Fruit fly (Drosophila melanogaster) whole organism, embryonic: ENCODE data around the gene CG6479.

Source experiments
- Aef1 ChIP-seq: fragments of 200-800 bp; sonication (Bioruptor generic); IDR thresholded peaks from 3 replicates; pipeline ENCODE4 v1.3.6; 2022; ENCODE audit warnings: missing biosample characterization, missing genetic modification characterization
- Antp ChIP-seq: fragments of 200-800 bp; sonication (Bioruptor generic); optimal IDR thresholded peaks from 3 replicates; lab custom pipeline; 2016; ENCODE audit warnings: missing biosample characterization, missing genetic modification characterization
- B-H1 ChIP-seq: fragments of 200-800 bp; sonication (Bioruptor generic); IDR thresholded peaks from 3 replicates; pipeline ENCODE4 v1.3.6; 2022; ENCODE audit warnings: missing biosample characterization, missing genetic modification characterization
- CG11696 ChIP-seq: fragments of 200-800 bp; sonication (Bioruptor generic); IDR thresholded peaks from 2 replicates; pipeline ENCODE4 v1.3.6; 2022; ENCODE audit warnings: missing biosample characterization, missing genetic modification characterization
- CG14710 ChIP-seq: fragments of 200-800 bp; sonication (Bioruptor generic); optimal IDR thresholded peaks from 3 replicates; lab custom pipeline; 2019; ENCODE audit warnings: missing biosample characterization, mild to moderate bottlenecking, missing genetic modification characterization, moderate library complexity
- CG14965 ChIP-seq: fragments of 200-800 bp; sonication (Bioruptor generic); optimal IDR thresholded peaks from 2 replicates; lab custom pipeline; 2016; ENCODE audit warnings: missing biosample characterization, missing genetic modification characterization, borderline replicate concordance
- CG15073 ChIP-seq: fragments of 200-800 bp; sonication (Bioruptor generic); optimal IDR thresholded peaks from 2 replicates; lab custom pipeline; 2016; ENCODE audit warnings: missing biosample characterization, missing genetic modification characterization
- CG15601 ChIP-seq: fragments of 200-800 bp; sonication (Bioruptor generic); optimal IDR thresholded peaks from 3 replicates; lab custom pipeline; 2019; ENCODE audit warnings: missing biosample characterization, mild to moderate bottlenecking, missing genetic modification characterization, moderate library complexity
- CG33213 ChIP-seq: fragments of 200-800 bp; sonication (Bioruptor generic); optimal IDR thresholded peaks from 3 replicates; lab custom pipeline; 2016; ENCODE audit warnings: missing biosample characterization, missing genetic modification characterization
- CG33557 ChIP-seq: fragments of 200-800 bp; sonication (Bioruptor generic); optimal IDR thresholded peaks from 2 replicates; lab custom pipeline; 2019; ENCODE audit warnings: missing biosample characterization, mild to moderate bottlenecking, missing genetic modification characterization, moderate library complexity
- CG3407 ChIP-seq: fragments of 200-800 bp; sonication (Bioruptor generic); optimal IDR thresholded peaks from 2 replicates; lab custom pipeline; 2018; ENCODE audit warnings: missing biosample characterization, mild to moderate bottlenecking, missing genetic modification characterization
- CG4424 ChIP-seq: fragments of 200-800 bp; sonication (Bioruptor generic); optimal IDR thresholded peaks from 3 replicates; lab custom pipeline; 2016; ENCODE audit warnings: missing biosample characterization, missing genetic modification characterization
- CG4854 ChIP-seq: fragments of 200-800 bp; sonication (Bioruptor generic); optimal IDR thresholded peaks from 2 replicates; lab custom pipeline; 2016; ENCODE audit warnings: missing biosample characterization, missing genetic modification characterization, inconsistent platforms
- CG6654 ChIP-seq: fragments of 200-800 bp; sonication (Bioruptor generic); optimal IDR thresholded peaks from 2 replicates; lab custom pipeline; 2017; ENCODE audit warnings: missing biosample characterization, mild to moderate bottlenecking, missing genetic modification characterization
- CG6765 ChIP-seq: fragments of 200-800 bp; sonication (Bioruptor generic); optimal IDR thresholded peaks from 3 replicates; lab custom pipeline; 2017; ENCODE audit warnings: missing biosample characterization, mild to moderate bottlenecking, missing genetic modification characterization
- CG7745 ChIP-seq: fragments of 200-800 bp; sonication (Bioruptor generic); optimal IDR thresholded peaks from 2 replicates; lab custom pipeline; 2018; ENCODE audit warnings: missing biosample characterization, mild to moderate bottlenecking, missing genetic modification characterization, moderate library complexity
- CG7928 ChIP-seq: fragments of 200-800 bp; sonication (Bioruptor generic); optimal IDR thresholded peaks from 2 replicates; lab custom pipeline; 2017; ENCODE audit warnings: missing biosample characterization, mild to moderate bottlenecking, missing genetic modification characterization
- CG7963 ChIP-seq: fragments of 200-800 bp; sonication (Bioruptor generic); IDR thresholded peaks from 3 replicates; pipeline ENCODE4 v1.3.6; 2022; ENCODE audit warnings: missing biosample characterization, missing genetic modification characterization; ENCODE audit not compliant: partially characterized antibody
- CG8765 ChIP-seq: fragments of 200-800 bp; sonication (Bioruptor generic); IDR thresholded peaks from 2 replicates; pipeline ENCODE4 v1.3.6; 2022; ENCODE audit warnings: missing biosample characterization, missing genetic modification characterization
- CG9437 ChIP-seq: fragments of 200-800 bp; sonication (Bioruptor generic); optimal IDR thresholded peaks from 2 replicates; lab custom pipeline; 2018; ENCODE audit warnings: missing biosample characterization, mild to moderate bottlenecking, missing genetic modification characterization
- CoRest ChIP-seq: fragments of 200-800 bp; sonication (Bioruptor generic); optimal IDR thresholded peaks from 3 replicates; lab custom pipeline; 2018; ENCODE audit warnings: missing biosample characterization, mild to moderate bottlenecking, missing genetic modification characterization, moderate library complexity
- Deaf1 ChIP-seq: fragments of 200-800 bp; optimal IDR thresholded peaks from 3 replicates; lab custom pipeline; 2019; ENCODE audit warnings: missing biosample characterization, mild to moderate bottlenecking, missing genetic modification characterization, moderate library complexity
- Dll ChIP-seq: fragments of 200-800 bp; sonication (Bioruptor generic); IDR thresholded peaks from 4 replicates; pipeline ENCODE4 v1.3.6; 2022; ENCODE audit warnings: missing biosample characterization, missing genetic modification characterization; ENCODE audit not compliant: partially characterized antibody
- Ets65A ChIP-seq: fragments of 200-800 bp; sonication (Bioruptor generic); peaks from one replicate; lab custom pipeline; 2016; ENCODE audit warnings: missing biosample characterization, missing genetic modification characterization
- H15 ChIP-seq: fragments of 200-800 bp; sonication (Bioruptor generic); IDR thresholded peaks from 3 replicates; pipeline ENCODE4 v1.3.6; 2022; ENCODE audit warnings: missing biosample characterization, missing genetic modification characterization
- Med ChIP-seq: fragments of 200-800 bp; sonication (Bioruptor generic); peaks from one replicate; lab custom pipeline; 2016; ENCODE audit warnings: missing biosample characterization, missing genetic modification characterization, mild to moderate bottlenecking, inconsistent platforms, moderate library complexity
- Myb ChIP-seq: fragments of 200-800 bp; sonication (Bioruptor generic); optimal IDR thresholded peaks from 2 replicates; lab custom pipeline; 2016; ENCODE audit warnings: missing biosample characterization, missing genetic modification characterization
- NC2β ChIP-seq: fragments of 200-800 bp; sonication (Bioruptor generic); optimal IDR thresholded peaks from 2 replicates; lab custom pipeline; 2016; ENCODE audit warnings: missing biosample characterization, missing genetic modification characterization
- Nf-YA ChIP-seq: fragments of 200-800 bp; sonication (Bioruptor generic); IDR thresholded peaks from 2 replicates; pipeline ENCODE4 v1.3.6; 2022; ENCODE audit warnings: missing biosample characterization, missing genetic modification characterization
- Ptx1 ChIP-seq: fragments of 200-800 bp; sonication (Bioruptor generic); IDR thresholded peaks from 2 replicates; pipeline ENCODE4 v1.3.6; 2022; ENCODE audit warnings: missing biosample characterization, missing genetic modification characterization
- Trl ChIP-seq, 3 experiments: fragments of >200 bp in 2 of 3; fragments of 200-800 bp in 1 of 3; sonication (Bioruptor generic) in 1 of 3; optimal IDR thresholded peaks; 2 replicates in 1 of 3; 3 replicates in 2 of 3; lab custom pipeline; 2016 to 2017; ENCODE audit warnings: missing biosample characterization in 1 of 3, missing genetic modification characterization in 1 of 3
- aop ChIP-seq: fragments of 200-800 bp; sonication (Bioruptor generic); IDR thresholded peaks from 2 replicates; pipeline ENCODE4 v1.3.6; 2022; ENCODE audit warnings: missing biosample characterization, missing genetic modification characterization
- ato ChIP-seq: fragments of 200-800 bp; sonication (Bioruptor generic); IDR thresholded peaks from 2 replicates; pipeline ENCODE4 v1.3.6; 2022; ENCODE audit warnings: missing biosample characterization, missing genetic modification characterization; ENCODE audit not compliant: partially characterized antibody
- crp ChIP-seq, 2 experiments: fragments of 200-800 bp; sonication (Bioruptor generic); optimal IDR thresholded peaks; 2 replicates in 1 of 2; 3 replicates in 1 of 2; lab custom pipeline; 2017; ENCODE audit warnings: missing biosample characterization in 2 of 2, missing genetic modification characterization in 2 of 2, mild to moderate bottlenecking in 1 of 2, moderate library complexity in 1 of 2
- fd64A ChIP-seq: fragments of 200-800 bp; sonication (Bioruptor generic); optimal IDR thresholded peaks from 3 replicates; lab custom pipeline; 2018; ENCODE audit warnings: missing biosample characterization, mild to moderate bottlenecking, missing genetic modification characterization
- fu2 ChIP-seq: fragments of 200-800 bp; sonication (Bioruptor generic); optimal IDR thresholded peaks from 2 replicates; lab custom pipeline; 2016; ENCODE audit warnings: missing biosample characterization, missing genetic modification characterization
- gcm2 ChIP-seq: fragments of 200-800 bp; sonication (Bioruptor generic); optimal IDR thresholded peaks from 2 replicates; lab custom pipeline; 2016; ENCODE audit warnings: missing biosample characterization, missing genetic modification characterization
- gfzf ChIP-seq: fragments of 200-800 bp; sonication (Bioruptor generic); optimal IDR thresholded peaks from 2 replicates; lab custom pipeline; 2016; ENCODE audit warnings: missing biosample characterization, mild to moderate bottlenecking, missing genetic modification characterization, moderate library complexity
- gsb ChIP-seq: fragments of 200-800 bp; sonication (Bioruptor generic); IDR thresholded peaks from 2 replicates; pipeline ENCODE4 v1.3.6; 2022; ENCODE audit warnings: missing biosample characterization, missing genetic modification characterization
- h ChIP-seq: fragments of >200 bp; optimal IDR thresholded peaks from 2 replicates; lab custom pipeline; 2017
- kni ChIP-seq: fragments of 200-800 bp; sonication (Bioruptor generic); optimal IDR thresholded peaks from 3 replicates; lab custom pipeline; 2017; ENCODE audit warnings: mild to moderate bottlenecking, missing biosample characterization, missing genetic modification reagents, missing genetic modification characterization
- mirr ChIP-seq: fragments of 200-800 bp; sonication (Bioruptor generic); optimal IDR thresholded peaks from 3 replicates; lab custom pipeline; 2018; ENCODE audit warnings: missing biosample characterization, mild to moderate bottlenecking, missing genetic modification characterization
- pan ChIP-seq, 4 experiments: fragments of >200 bp in 3 of 4; fragments of 200-800 bp in 1 of 4; sonication (Bioruptor generic) in 1 of 4; optimal IDR thresholded peaks in 3 of 4; IDR thresholded peaks in 1 of 4; 2 replicates each; pipeline versions ENCODE4 v1.3.6 to Lab custom; 2017 to 2022; ENCODE audit warnings: missing biosample characterization in 2 of 4, missing genetic modification characterization in 2 of 4, mixed read lengths in 1 of 4
- peb ChIP-seq: fragments of 200-800 bp; sonication (Bioruptor generic); IDR thresholded peaks from 2 replicates; pipeline ENCODE4 v1.3.6; 2022; ENCODE audit warnings: missing biosample characterization, missing genetic modification characterization
- rib ChIP-seq: fragments of 200-800 bp; sonication (Bioruptor generic); IDR thresholded peaks from 2 replicates; pipeline ENCODE4 v1.3.6; 2022; ENCODE audit warnings: missing biosample characterization, missing genetic modification characterization
- sd ChIP-seq: fragments of 200-800 bp; sonication (Bioruptor generic); optimal IDR thresholded peaks from 3 replicates; lab custom pipeline; 2018; ENCODE audit warnings: missing biosample characterization, mild to moderate bottlenecking, missing genetic modification characterization, moderate library complexity
- sens-2 ChIP-seq: fragments of 200-800 bp; sonication (Bioruptor generic); IDR thresholded peaks from 2 replicates; pipeline ENCODE4 v1.3.6; 2022; ENCODE audit warnings: missing biosample characterization, missing genetic modification characterization
- shn ChIP-seq: fragments of 200-800 bp; sonication (Bioruptor generic); optimal IDR thresholded peaks from 3 replicates; lab custom pipeline; 2016; ENCODE audit warnings: missing biosample characterization, missing genetic modification characterization
- sim ChIP-seq: fragments of 200-800 bp; sonication (Bioruptor generic); IDR thresholded peaks from 2 replicates; pipeline ENCODE4 v1.3.6; 2022; ENCODE audit warnings: missing biosample characterization, missing genetic modification characterization
- slp2 ChIP-seq: fragments of 200-800 bp; sonication (Bioruptor generic); optimal IDR thresholded peaks from 2 replicates; lab custom pipeline; 2016; ENCODE audit warnings: missing biosample characterization, missing genetic modification characterization
- trh ChIP-seq: fragments of 200-800 bp; sonication (Bioruptor generic); optimal IDR thresholded peaks from 2 replicates; lab custom pipeline; 2016; ENCODE audit warnings: missing biosample characterization, missing genetic modification characterization

Gene CG6479

dm6 chr3L:17379311-17379710 is 40.2 kb upstream of the CG6479 start, which contains the start of gene Cad74A (continued):
- TF ChIP-seq kni (GFP tag; lab: Kevin White, UChicago): peak; percentile 63
- TF ChIP-seq CG9437 (GFP tag; lab: Kevin White, UChicago): no peak
- TF ChIP-seq fu2 (GFP tag; lab: Kevin White, UChicago): no peak
- TF ChIP-seq mirr: no peak
- TF ChIP-seq h (lab: Kevin White, UChicago): no peak
- no peak for TF ChIP-seq pan (optimal IDR thresholded peaks at IDR 0.05; lab: Kevin White, UChicago)
- TF ChIP-seq pan (GFP tag; optimal IDR thresholded peaks at IDR 0.05 in 1 of 2, IDR thresholded peaks at IDR 0.05 in 1 of 2): peak in 1 of 2 experiments; percentile 15
- TF ChIP-seq Ets65A (GFP tag; lab: Kevin White, UChicago): no peak
- TF ChIP-seq Med (GFP tag; lab: Kevin White, UChicago): no peak
- TF ChIP-seq CG7745 (tag; lab: Kevin White, UChicago): no peak
- no peak for TF ChIP-seq CG11696 (GFP tag; lab: Robert Waterston, UW)
- TF ChIP-seq CG33213 (GFP tag; lab: Kevin White, UChicago): no peak
- 0 out of 2 replicates have a peak, but pooled peaks have one; percentile 52 for TF ChIP-seq sim (GFP tag; lab: Robert Waterston, UW)
- no peak for TF ChIP-seq CG3407
- no peak for TF ChIP-seq Antp (GFP tag; lab: Kevin White, UChicago)
- 0 out of 2 replicates have a peak, but pooled peaks have one; percentile 21 for TF ChIP-seq CG8765 (GFP tag; lab: Robert Waterston, UW)
- peak; percentile 49; the same call in 1 of the 2 replicates for TF ChIP-seq ato (GFP tag; lab: Robert Waterston, UW)
- TF ChIP-seq sd (tag; lab: Kevin White, UChicago): no peak
- TF ChIP-seq CG14710 (tag; lab: Kevin White, UChicago): no peak
- TF ChIP-seq CG6654: no peak
- peak; percentile 76 for TF ChIP-seq rib
- TF ChIP-seq Trl (optimal IDR thresholded peaks at IDR 0.05; lab: Kevin White, UChicago): peak; percentile 16 to 29
- TF ChIP-seq Trl (GFP tag; optimal IDR thresholded peaks at IDR 0.05; lab: Kevin White, UChicago): peak; percentile 5
- TF ChIP-seq CG14965: no peak
- TF ChIP-seq sens-2 (GFP tag; lab: Robert Waterston, UW): no peak
- no peak for TF ChIP-seq Ptx1 (GFP tag; lab: Robert Waterston, UW)
- no peak for TF ChIP-seq H15
- TF ChIP-seq CG4424 (GFP tag; lab: Kevin White, UChicago): no peak
- TF ChIP-seq B-H1 (GFP tag; lab: Robert Waterston, UW): no peak; the same call in 2 of the 3 replicates
- TF ChIP-seq gcm2 (GFP tag; lab: Kevin White, UChicago): no peak
- TF ChIP-seq CG15601 (tag; lab: Kevin White, UChicago): no peak
- TF ChIP-seq trh: no peak
- TF ChIP-seq peb (GFP tag; lab: Robert Waterston, UW): no peak
- TF ChIP-seq NC2β: no peak
- TF ChIP-seq CG4854 (GFP tag; lab: Kevin White, UChicago): no peak
- no peak for TF ChIP-seq Dll (GFP tag; lab: Robert Waterston, UW)
- no peak for TF ChIP-seq fd64A (GFP tag; lab: Kevin White, UChicago)
- no peak for TF ChIP-seq Nf-YA (GFP tag; lab: Robert Waterston, UW)
- TF ChIP-seq CoRest: no peak
- no peak for TF ChIP-seq CG7928
- no peak for TF ChIP-seq gsb (GFP tag; lab: Robert Waterston, UW)
- TF ChIP-seq gfzf (GFP tag; lab: Kevin White, UChicago): no peak
- no peak for TF ChIP-seq CG33557 (GFP tag; lab: Kevin White, UChicago)
- TF ChIP-seq CG7963 (GFP tag; lab: Robert Waterston, UW): no peak
- TF ChIP-seq Deaf1: peak; percentile 62
- TF ChIP-seq CG15073 (GFP tag; lab: Kevin White, UChicago): peak; percentile 22
- peak; percentile 12; the same call in 1 of the 3 replicates for TF ChIP-seq Aef1 (GFP tag; lab: Robert Waterston, UW)
- no peak for TF ChIP-seq CG6765 (GFP tag; lab: Kevin White, UChicago)
- TF ChIP-seq slp2 (GFP tag; lab: Kevin White, UChicago): no peak
- no peak for TF ChIP-seq Myb (GFP tag; lab: Kevin White, UChicago)
- no peak for TF ChIP-seq shn
- 0 out of 2 replicates have a peak, but pooled peaks have one; percentile 2 for TF ChIP-seq aop
- no peak for TF ChIP-seq crp (GFP tag; optimal IDR thresholded peaks at IDR 0.05; lab: Kevin White, UChicago)
